Worm (Caenorhabditis elegans) whole organism, late embryonic: Measurements from ENCODE around the gene C14E2.4.

ENCODE experiments used
- C08G9.2 ChIP-seq: sonication (generic microtip); optimal IDR thresholded peaks from 2 replicates; lab custom pipeline; 2016; ENCODE audit warnings: mild to moderate bottlenecking, missing genetic modification characterization, moderate library complexity, missing compliant biosample characterization
- Y22D7AL.16 ChIP-seq: sonication (generic microtip); optimal IDR thresholded peaks from 2 replicates; lab custom pipeline; 2016; ENCODE audit warnings: missing genetic modification characterization, missing compliant biosample characterization
- ceh-18 ChIP-seq: sonication (generic microtip); optimal IDR thresholded peaks from 2 replicates; lab custom pipeline; 2016; ENCODE audit warnings: missing genetic modification characterization, missing compliant biosample characterization
- ceh-2 ChIP-seq: sonication (generic microtip); optimal IDR thresholded peaks from 2 replicates; lab custom pipeline; 2016; ENCODE audit warnings: missing genotype, missing genetic modification characterization, missing compliant biosample characterization
- ceh-30 ChIP-seq: fragments of 150-350 bp; optimal IDR thresholded peaks from 2 replicates; lab custom pipeline; 2014; ENCODE audit warnings: missing biosample characterization, missing genetic modification characterization
- ceh-31 ChIP-seq: sonication (generic microtip); optimal IDR thresholded peaks from 2 replicates; lab custom pipeline; 2016; ENCODE audit warnings: missing genetic modification characterization, missing compliant biosample characterization
- ceh-34 ChIP-seq: sonication (generic microtip); optimal IDR thresholded peaks from 2 replicates; lab custom pipeline; 2016; ENCODE audit warnings: mild to moderate bottlenecking, missing genetic modification characterization, missing compliant biosample characterization
- ceh-48 ChIP-seq: sonication (generic microtip); optimal IDR thresholded peaks from 2 replicates; lab custom pipeline; 2016; ENCODE audit warnings: missing genetic modification characterization, inconsistent platforms, missing compliant biosample characterization
- ceh-6 ChIP-seq: fragments of 200-800 bp; sonication (Bioruptor generic); optimal IDR thresholded peaks from 2 replicates; lab custom pipeline; 2018; ENCODE audit warnings: mild to moderate bottlenecking, missing genetic modification characterization, missing compliant biosample characterization
- ceh-9 ChIP-seq: sonication (generic microtip); optimal IDR thresholded peaks from 2 replicates; lab custom pipeline; 2016; ENCODE audit warnings: mild to moderate bottlenecking, missing genetic modification characterization, inconsistent platforms, missing compliant biosample characterization
- dmd-4 ChIP-seq: sonication (generic microtip); optimal IDR thresholded peaks from 2 replicates; lab custom pipeline; 2016; ENCODE audit warnings: borderline replicate concordance, missing genetic modification characterization, missing compliant biosample characterization
- elt-2 ChIP-seq: sonication (generic microtip); optimal IDR thresholded peaks from 2 replicates; lab custom pipeline; 2016; ENCODE audit warnings: missing genetic modification reagents, missing genetic modification characterization, missing compliant biosample characterization
- elt-4 ChIP-seq: sonication (generic microtip); optimal IDR thresholded peaks from 2 replicates; lab custom pipeline; 2016; ENCODE audit warnings: missing genetic modification characterization, missing compliant biosample characterization
- ets-4 ChIP-seq: sonication (generic microtip); optimal IDR thresholded peaks from 2 replicates; lab custom pipeline; 2016; ENCODE audit warnings: missing genetic modification characterization, missing compliant biosample characterization
- fax-1 ChIP-seq: sonication (generic microtip); optimal IDR thresholded peaks from 2 replicates; lab custom pipeline; 2016; ENCODE audit warnings: missing genotype, missing genetic modification characterization, missing compliant biosample characterization
- fkh-10 ChIP-seq: fragments of 150-350 bp; optimal IDR thresholded peaks from 2 replicates; lab custom pipeline; 2014; ENCODE audit warnings: missing biosample characterization, missing genetic modification reagents, missing genetic modification characterization
- fkh-6 ChIP-seq: sonication (generic microtip); optimal IDR thresholded peaks from 2 replicates; lab custom pipeline; 2016; ENCODE audit warnings: missing genetic modification characterization, missing compliant biosample characterization
- hlh-13 ChIP-seq: fragments of 200-800 bp; sonication (Bioruptor generic); optimal IDR thresholded peaks from 2 replicates; lab custom pipeline; 2018; ENCODE audit warnings: mild to moderate bottlenecking, missing genetic modification characterization, missing compliant biosample characterization
- hlh-15 ChIP-seq: sonication (generic microtip); optimal IDR thresholded peaks from 2 replicates; lab custom pipeline; 2016; ENCODE audit warnings: missing genetic modification characterization, missing compliant biosample characterization
- hlh-30 ChIP-seq: sonication (generic microtip); optimal IDR thresholded peaks from 2 replicates; lab custom pipeline; 2017; ENCODE audit warnings: antibody characterized with exemption, missing genetic modification characterization, missing compliant biosample characterization; ENCODE audit not compliant: insufficient read depth
- madf-2 ChIP-seq: sonication (generic microtip); optimal IDR thresholded peaks from 2 replicates; lab custom pipeline; 2017; ENCODE audit warnings: missing genetic modification characterization, missing compliant biosample characterization
- nfya-1 ChIP-seq: sonication (generic microtip); optimal IDR thresholded peaks from 2 replicates; lab custom pipeline; 2017; ENCODE audit warnings: missing genetic modification characterization, mild to moderate bottlenecking, missing compliant biosample characterization, antibody characterized with exemption, moderate library complexity
- nhr-232 ChIP-seq: sonication (generic microtip); optimal IDR thresholded peaks from 2 replicates; lab custom pipeline; 2016; ENCODE audit warnings: missing genetic modification characterization, missing compliant biosample characterization
- npax-4 ChIP-seq: sonication (generic microtip); optimal IDR thresholded peaks from 2 replicates; lab custom pipeline; 2016; ENCODE audit warnings: missing genetic modification characterization, missing compliant biosample characterization
- odd-2 ChIP-seq: sonication (generic microtip); optimal IDR thresholded peaks from 2 replicates; lab custom pipeline; 2017; ENCODE audit warnings: antibody characterized with exemption, mild to moderate bottlenecking, missing genetic modification characterization, missing compliant biosample characterization
- pat-9 ChIP-seq: fragments of 200-800 bp; sonication (Bioruptor generic); optimal IDR thresholded peaks from 2 replicates; lab custom pipeline; 2018; ENCODE audit warnings: mild to moderate bottlenecking, missing genetic modification characterization, moderate library complexity, missing compliant biosample characterization
- pha-2 ChIP-seq: sonication (generic microtip); optimal IDR thresholded peaks from 2 replicates; lab custom pipeline; 2017; ENCODE audit warnings: mild to moderate bottlenecking, missing genetic modification characterization, missing compliant biosample characterization
- pqm-1 ChIP-seq: sonication (generic microtip); optimal IDR thresholded peaks from 2 replicates; lab custom pipeline; 2016; ENCODE audit warnings: missing genetic modification characterization, missing compliant biosample characterization
- ref-2 ChIP-seq: sonication (generic microtip); optimal IDR thresholded peaks from 2 replicates; lab custom pipeline; 2016; ENCODE audit warnings: missing genetic modification characterization, missing compliant biosample characterization
- rnt-1 ChIP-seq: sonication (generic microtip); optimal IDR thresholded peaks from 2 replicates; lab custom pipeline; 2016; ENCODE audit warnings: missing genetic modification characterization, missing compliant biosample characterization
- sdc-2 ChIP-seq: sonication (generic microtip); optimal IDR thresholded peaks from 2 replicates; lab custom pipeline; 2016; ENCODE audit warnings: missing genotype, missing genetic modification characterization, missing compliant biosample characterization
- tbx-2 ChIP-seq: sonication (generic microtip); optimal IDR thresholded peaks from 2 replicates; lab custom pipeline; 2016; ENCODE audit warnings: missing genetic modification characterization, missing compliant biosample characterization
- tbx-7 ChIP-seq: sonication (generic microtip); optimal IDR thresholded peaks from 2 replicates; lab custom pipeline; 2016; ENCODE audit warnings: missing genotype, missing genetic modification characterization, missing compliant biosample characterization
- unc-42 ChIP-seq: sonication (generic microtip); optimal IDR thresholded peaks from 2 replicates; lab custom pipeline; 2016; ENCODE audit warnings: missing genotype, missing genetic modification characterization, missing compliant biosample characterization
- unc-55 ChIP-seq: sonication (generic microtip); optimal IDR thresholded peaks from 2 replicates; lab custom pipeline; 2017; ENCODE audit warnings: missing biosample characterization, missing genetic modification reagents, missing genetic modification characterization
- unc-86 ChIP-seq: sonication (generic microtip); optimal IDR thresholded peaks from 2 replicates; lab custom pipeline; 2016; ENCODE audit warnings: missing genetic modification characterization, missing compliant biosample characterization
- zip-5 ChIP-seq: sonication (generic microtip); optimal IDR thresholded peaks from 2 replicates; lab custom pipeline; 2016; ENCODE audit warnings: missing genetic modification characterization, missing compliant biosample characterization
- ztf-16 ChIP-seq: sonication (generic microtip); optimal IDR thresholded peaks from 2 replicates; lab custom pipeline; 2017; ENCODE audit warnings: missing genetic modification characterization, missing compliant biosample characterization

Gene C14E2.4

ce11 chrX:1856160-1856559, 35.0 kb upstream of the C14E2.4 start, which contains the start of gene ceh-39 (continued):
- TF ChIP-seq Y22D7AL.16 (tag; lab: Kevin White, UChicago) = no peak
- TF ChIP-seq elt-4 = no peak
- no peak for TF ChIP-seq pat-9 (tag; lab: Kevin White, UChicago)
- TF ChIP-seq ets-4 (tag; lab: Kevin White, UChicago) = no peak
- no peak for TF ChIP-seq npax-4 (tag; lab: Kevin White, UChicago)
- TF ChIP-seq pqm-1 (tag; lab: Kevin White, UChicago) = peak; percentile 22
- no peak for TF ChIP-seq ceh-48 (tag; lab: Kevin White, UChicago)
- TF ChIP-seq odd-2 (tag; lab: Kevin White, UChicago) = no peak
- peak; percentile 74 for TF ChIP-seq ref-2
- peak; percentile 94 for TF ChIP-seq sdc-2 (tag; lab: Kevin White, UChicago)
- peak; percentile 65 for TF ChIP-seq ceh-18
- peak; percentile 70 for TF ChIP-seq unc-42 (tag; lab: Kevin White, UChicago)
- peak; percentile 9 for TF ChIP-seq fkh-10 (GFP tag; lab: Kevin White, UChicago)
- TF ChIP-seq ceh-34 (tag; lab: Kevin White, UChicago) = peak; percentile 59
- TF ChIP-seq hlh-15 = no peak
- TF ChIP-seq ceh-31 = peak; percentile 84
- no peak for TF ChIP-seq dmd-4 (tag; lab: Kevin White, UChicago)
- peak; percentile 3 for TF ChIP-seq fkh-6
- TF ChIP-seq rnt-1 (tag; lab: Kevin White, UChicago) = no peak

DNA sequence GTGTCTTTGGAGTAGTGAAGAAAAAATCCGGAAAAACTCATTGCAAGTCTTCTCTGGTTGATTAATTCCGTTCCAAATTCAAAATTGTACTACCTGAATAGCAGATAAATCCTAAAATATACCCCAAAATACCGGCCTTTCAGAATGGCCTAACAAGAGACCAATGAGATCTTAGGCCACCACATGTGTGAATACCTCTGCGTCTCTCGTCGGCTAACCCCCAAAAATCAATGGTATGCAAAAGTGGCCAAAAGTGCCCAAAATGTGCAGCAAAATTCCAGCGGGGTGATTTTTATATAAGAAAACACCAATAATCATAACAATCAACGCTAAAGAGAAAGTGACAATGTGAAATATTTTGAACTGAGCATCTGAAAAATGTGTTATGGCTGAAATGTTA, 32.5 kb upstream of the C14E2.4 start, which contains the start of gene T26C11.9:
Gene T26C11.9, minus strand, starts transcription at position 254 of the 400 bp plus-strand sequence.
- peak; percentile 40 for TF ChIP-seq tbx-2
- TF ChIP-seq ceh-9 (tag; lab: Kevin White, UChicago) = no peak
- TF ChIP-seq C08G9.2 = peak; percentile 75
- TF ChIP-seq hlh-13 (GFP tag; lab: Kevin White, UChicago) = no peak
- peak; percentile 72 for TF ChIP-seq ceh-31
- no peak for TF ChIP-seq odd-2 (tag; lab: Kevin White, UChicago)
- TF ChIP-seq ceh-48 (tag; lab: Kevin White, UChicago) = peak; percentile 59
- peak; percentile 56 for TF ChIP-seq ets-4 (tag; lab: Kevin White, UChicago)
- TF ChIP-seq rnt-1 (tag; lab: Kevin White, UChicago) = peak; percentile 15
- no peak for TF ChIP-seq ceh-30 (tag; lab: Kevin White, UChicago)
- no peak for TF ChIP-seq nfya-1
- no peak for TF ChIP-seq unc-55 (GFP tag; lab: Kevin White, UChicago)
- TF ChIP-seq elt-2 = peak; percentile 5
- no peak for TF ChIP-seq nhr-232 (tag; lab: Kevin White, UChicago)
- TF ChIP-seq ceh-2 (tag; lab: Kevin White, UChicago) = peak; percentile 48
- TF ChIP-seq tbx-7 (tag; lab: Kevin White, UChicago) = peak; percentile 38
- peak; percentile 73 for TF ChIP-seq sdc-2 (tag; lab: Kevin White, UChicago)
- no peak for TF ChIP-seq hlh-30
- no peak for TF ChIP-seq ceh-6 (GFP tag; lab: Kevin White, UChicago)
- TF ChIP-seq zip-5 (tag; lab: Kevin White, UChicago) = peak; percentile 6
- no peak for TF ChIP-seq pha-2 (tag; lab: Kevin White, UChicago)

DNA sequence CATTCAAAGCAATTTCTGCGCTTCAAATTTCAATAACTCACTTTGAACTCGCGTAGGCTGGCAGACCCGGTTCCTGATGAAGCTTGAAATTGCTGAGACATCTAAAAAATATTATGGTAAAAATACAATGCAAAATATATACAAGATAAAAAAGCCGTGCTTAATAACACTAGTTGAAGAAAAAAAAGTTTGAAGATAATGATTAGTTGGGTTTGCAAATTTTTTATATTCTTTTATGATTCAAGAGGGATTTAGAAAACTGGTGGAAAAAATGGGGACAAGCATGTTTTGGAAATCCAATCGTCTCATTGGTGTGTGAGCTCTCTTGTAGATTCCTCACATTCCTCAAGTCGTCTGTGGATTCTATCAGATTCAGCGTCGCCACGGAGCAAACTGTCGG, 31.5 kb upstream of the C14E2.4 start, which contains the start of gene ceh-21:
Gene ceh-21, minus strand, starts transcription at position 101 of the 400 bp plus-strand sequence.
- TF ChIP-seq ceh-48 (tag; lab: Kevin White, UChicago) = no peak
- no peak for TF ChIP-seq unc-42 (tag; lab: Kevin White, UChicago)
- TF ChIP-seq unc-86 (tag; lab: Kevin White, UChicago) = no peak
- TF ChIP-seq ceh-31 = no peak
- no peak for TF ChIP-seq elt-4
- no peak for TF ChIP-seq hlh-15
- no peak for TF ChIP-seq ets-4 (tag; lab: Kevin White, UChicago)
- no peak for TF ChIP-seq ztf-16 (tag; lab: Kevin White, UChicago)
- TF ChIP-seq madf-2 = no peak
- no peak for TF ChIP-seq ceh-6 (GFP tag; lab: Kevin White, UChicago)
- TF ChIP-seq ceh-34 (tag; lab: Kevin White, UChicago) = no peak
- TF ChIP-seq fax-1 = no peak
